Worm (Caenorhabditis elegans) whole organism, L2 larva: ENCODE data around the gene srj-39.

Experiments used
- ceh-82 ChIP-seq: fragments of 150-350 bp; optimal IDR thresholded peaks from 2 replicates; lab custom pipeline; 2014; ENCODE audit warnings: missing biosample characterization, missing genetic modification characterization
- elt-3 ChIP-seq: sonication (generic microtip); optimal IDR thresholded peaks from 2 replicates; lab custom pipeline; 2017; ENCODE audit warnings: missing biosample characterization, missing genetic modification characterization
- gmeb-1 ChIP-seq: fragments of 150-350 bp; optimal IDR thresholded peaks from 2 replicates; lab custom pipeline; 2014; ENCODE audit warnings: missing biosample characterization, missing genetic modification characterization
- lin-11 ChIP-seq: fragments of 150-350 bp; sonication (generic microtip); optimal IDR thresholded peaks from 2 replicates; lab custom pipeline; 2014; ENCODE audit warnings: missing biosample characterization, missing genetic modification characterization, inconsistent platforms, mixed read lengths
- nhr-77 ChIP-seq: fragments of 150-350 bp; optimal IDR thresholded peaks from 2 replicates; lab custom pipeline; 2014; ENCODE audit warnings: missing biosample characterization, missing genetic modification characterization
- sma-3 ChIP-seq: sonication (generic microtip); optimal IDR thresholded peaks from 2 replicates; lab custom pipeline; 2016; ENCODE audit warnings: missing genetic modification reagents, missing genetic modification characterization, missing compliant biosample characterization
- ztf-11 ChIP-seq: sonication (generic microtip); optimal IDR thresholded peaks from 2 replicates; lab custom pipeline; 2017; ENCODE audit warnings: missing biosample characterization, missing genetic modification characterization

ce11 chrV:4125552-4126084 is 21.2 kb downstream of the srj-39 start, which contains the start of gene T05B4.12:
- TF ChIP-seq sma-3 (GFP tag; lab: Kevin White, UChicago): no peak
- TF ChIP-seq ceh-82 (tag; lab: Kevin White, UChicago): no peak
- TF ChIP-seq nhr-77 (tag; lab: Kevin White, UChicago): no peak
- no peak for TF ChIP-seq elt-3 (tag; lab: Kevin White, UChicago)
- TF ChIP-seq lin-11 (tag; lab: Kevin White, UChicago): no peak
- TF ChIP-seq gmeb-1 (tag; lab: Kevin White, UChicago): no peak
- no peak for TF ChIP-seq ztf-11
